Fruit fly (Drosophila melanogaster) whole organism, embryonic: ENCODE results near the gene Ccdc58.

ENCODE experiments used
- Adf1 ChIP-seq: fragments of 200-800 bp; sonication (Bioruptor generic); IDR thresholded peaks from 2 replicates; pipeline ENCODE4 v1.3.6; 2022; ENCODE audit warnings: missing biosample characterization, missing genetic modification characterization
- Antp ChIP-seq: fragments of 200-800 bp; sonication (Bioruptor generic); optimal IDR thresholded peaks from 3 replicates; lab custom pipeline; 2016; ENCODE audit warnings: missing biosample characterization, missing genetic modification characterization
- Bgb ChIP-seq: fragments of 200-800 bp; sonication (Bioruptor generic); IDR thresholded peaks from 2 replicates; pipeline ENCODE4 v1.3.6; 2022; ENCODE audit warnings: missing biosample characterization, missing genetic modification characterization; ENCODE audit not compliant: partially characterized antibody
- CG10267 ChIP-seq: fragments of 200-800 bp; sonication (Bioruptor generic); optimal IDR thresholded peaks from 2 replicates; lab custom pipeline; 2018; ENCODE audit warnings: missing biosample characterization, mild to moderate bottlenecking, missing genetic modification characterization, moderate library complexity
- CG10543 ChIP-seq: fragments of 200-800 bp; sonication (Bioruptor generic); optimal IDR thresholded peaks from 3 replicates; lab custom pipeline; 2017; ENCODE audit warnings: missing biosample characterization, mild to moderate bottlenecking, missing genetic modification characterization, moderate library complexity
- CG11085 ChIP-seq: fragments of 200-800 bp; sonication (Bioruptor generic); IDR thresholded peaks from 2 replicates; pipeline ENCODE4 v1.3.6; 2022; ENCODE audit warnings: missing biosample characterization, missing genetic modification characterization
- CG14441 ChIP-seq: fragments of 200-800 bp; sonication (Bioruptor generic); IDR thresholded peaks from 2 replicates; pipeline ENCODE4 v1.3.6; 2022; ENCODE audit warnings: missing biosample characterization, missing genetic modification characterization
- CG1529 ChIP-seq: fragments of 200-800 bp; sonication (Bioruptor generic); optimal IDR thresholded peaks from 3 replicates; lab custom pipeline; 2018; ENCODE audit warnings: missing biosample characterization, missing genetic modification characterization
- CG15514 ChIP-seq: fragments of 200-800 bp; sonication (Bioruptor generic); optimal IDR thresholded peaks from 3 replicates; lab custom pipeline; 2017; ENCODE audit warnings: missing biosample characterization, missing genetic modification characterization, mild to moderate bottlenecking, moderate library complexity, missing genetic modification reagents
- CG15696 ChIP-seq: fragments of 200-800 bp; sonication (Bioruptor generic); optimal IDR thresholded peaks from 2 replicates; lab custom pipeline; 2019; ENCODE audit warnings: missing biosample characterization, mild to moderate bottlenecking, missing genetic modification characterization, moderate library complexity
- CG17568 ChIP-seq: fragments of 200-800 bp; sonication (Bioruptor generic); optimal IDR thresholded peaks from 2 replicates; lab custom pipeline; 2018; ENCODE audit warnings: missing biosample characterization, mild to moderate bottlenecking, missing genetic modification characterization, moderate library complexity
- CG2712 ChIP-seq: fragments of 200-800 bp; optimal IDR thresholded peaks from 3 replicates; lab custom pipeline; 2019; ENCODE audit warnings: missing biosample characterization, mild to moderate bottlenecking, missing genetic modification characterization, moderate library complexity
- CG31441 ChIP-seq: fragments of 200-800 bp; sonication (Bioruptor generic); IDR thresholded peaks from 2 replicates; pipeline ENCODE4 v1.3.6; 2022; ENCODE audit warnings: missing biosample characterization, missing genetic modification characterization
- CG34224 ChIP-seq: fragments of 200-800 bp; sonication (Bioruptor generic); IDR thresholded peaks from 3 replicates; pipeline ENCODE4 v1.3.6; 2022; ENCODE audit warnings: missing biosample characterization, missing genetic modification characterization; ENCODE audit not compliant: partially characterized antibody
- CG42726 ChIP-seq: fragments of 200-800 bp; sonication (Bioruptor generic); IDR thresholded peaks from 2 replicates; pipeline ENCODE4 v1.3.6; 2022; ENCODE audit warnings: missing biosample characterization, missing genetic modification characterization; ENCODE audit not compliant: partially characterized antibody
- CG4360 ChIP-seq: fragments of 200-800 bp; sonication (Bioruptor generic); IDR thresholded peaks from 2 replicates; pipeline ENCODE4 v1.3.6; 2022; ENCODE audit warnings: missing biosample characterization, missing genetic modification characterization
- CG6272 ChIP-seq: fragments of 200-800 bp; sonication (Bioruptor generic); IDR thresholded peaks from 2 replicates; pipeline ENCODE4 v1.3.6; 2022; ENCODE audit warnings: missing biosample characterization, missing genetic modification characterization
- CG8290 ChIP-seq, 3 experiments: fragments of 200-800 bp; sonication (Bioruptor generic); optimal IDR thresholded peaks; 2 replicates each; lab custom pipeline; 2016 to 2019; ENCODE audit warnings: missing biosample characterization in 3 of 3, missing genetic modification characterization in 3 of 3, mild to moderate bottlenecking in 2 of 3, moderate library complexity in 1 of 3
- CG8359 ChIP-seq: fragments of 200-800 bp; sonication (Bioruptor generic); optimal IDR thresholded peaks from 2 replicates; lab custom pipeline; 2017; ENCODE audit warnings: missing biosample characterization, mild to moderate bottlenecking, missing genetic modification characterization, borderline replicate concordance
- CG8478 ChIP-seq: fragments of >200 bp; optimal IDR thresholded peaks from 2 replicates; lab custom pipeline; 2018
- CG9817 ChIP-seq: fragments of 200-800 bp; sonication (Bioruptor generic); optimal IDR thresholded peaks from 2 replicates; lab custom pipeline; 2018; ENCODE audit warnings: missing biosample characterization, mild to moderate bottlenecking, missing genetic modification characterization, moderate library complexity
- CrebB ChIP-seq: fragments of 200-800 bp; sonication (Bioruptor generic); optimal IDR thresholded peaks from 3 replicates; lab custom pipeline; 2018; ENCODE audit warnings: missing biosample characterization, mild to moderate bottlenecking, missing genetic modification characterization
- HmgZ ChIP-seq: fragments of 200-800 bp; sonication (Bioruptor generic); optimal IDR thresholded peaks from 2 replicates; lab custom pipeline; 2018; ENCODE audit warnings: missing biosample characterization, mild to moderate bottlenecking, missing genetic modification characterization
- Hr39 ChIP-seq: fragments of >200 bp; optimal IDR thresholded peaks from 2 replicates; lab custom pipeline; 2017
- Oli ChIP-seq: fragments of 200-800 bp; sonication (Bioruptor generic); optimal IDR thresholded peaks from 2 replicates; lab custom pipeline; 2018; ENCODE audit warnings: missing biosample characterization, mild to moderate bottlenecking, missing genetic modification characterization, moderate library complexity
- Opbp ChIP-seq: fragments of 200-800 bp; sonication (Bioruptor generic); IDR thresholded peaks from 3 replicates; pipeline ENCODE4 v1.3.6; 2022; ENCODE audit warnings: missing biosample characterization, missing genetic modification characterization; ENCODE audit not compliant: partially characterized antibody
- Scr ChIP-seq: fragments of 200-800 bp; sonication (Bioruptor generic); IDR thresholded peaks from 2 replicates; pipeline ENCODE4 v1.3.6; 2022; ENCODE audit warnings: missing biosample characterization, missing genetic modification characterization; ENCODE audit not compliant: partially characterized antibody
- Spps ChIP-seq: fragments of 200-800 bp; sonication (Bioruptor generic); optimal IDR thresholded peaks from 2 replicates; lab custom pipeline; 2018; ENCODE audit warnings: missing biosample characterization, mild to moderate bottlenecking, missing genetic modification characterization
- Tbp ChIP-seq: fragments of >200 bp; optimal IDR thresholded peaks from 2 replicates; lab custom pipeline; 2018; ENCODE audit warnings: missing biosample characterization, missing genetic modification characterization
- Xbp1 ChIP-seq: fragments of 200-800 bp; sonication (Bioruptor generic); optimal IDR thresholded peaks from 3 replicates; lab custom pipeline; 2016; ENCODE audit warnings: missing biosample characterization, mild to moderate bottlenecking, missing genetic modification characterization
- Xrp1 ChIP-seq: fragments of 200-800 bp; sonication (Bioruptor generic); IDR thresholded peaks from 2 replicates; pipeline ENCODE4 v1.3.6; 2022; ENCODE audit warnings: missing biosample characterization, missing genetic modification characterization
- amos ChIP-seq: fragments of 200-800 bp; sonication (Bioruptor generic); IDR thresholded peaks from 2 replicates; pipeline ENCODE4 v1.3.6; 2022; ENCODE audit warnings: missing biosample characterization, missing genetic modification characterization; ENCODE audit not compliant: partially characterized antibody
- aop ChIP-seq: fragments of 200-800 bp; sonication (Bioruptor generic); IDR thresholded peaks from 2 replicates; pipeline ENCODE4 v1.3.6; 2022; ENCODE audit warnings: missing biosample characterization, missing genetic modification characterization
- br ChIP-seq: fragments of >200 bp; optimal IDR thresholded peaks from 2 replicates; lab custom pipeline; 2017
- danr ChIP-seq: fragments of 200-800 bp; sonication (Bioruptor generic); IDR thresholded peaks from 2 replicates; pipeline ENCODE4 v1.3.6; 2022; ENCODE audit warnings: missing biosample characterization, missing genetic modification characterization
- dysf ChIP-seq: fragments of 200-800 bp; sonication (Bioruptor generic); IDR thresholded peaks from 3 replicates; pipeline ENCODE4 v1.3.6; 2022; ENCODE audit warnings: missing biosample characterization, missing genetic modification characterization
- emc ChIP-seq: fragments of 200-800 bp; sonication (Bioruptor generic); optimal IDR thresholded peaks from 2 replicates; lab custom pipeline; 2016; ENCODE audit warnings: missing biosample characterization, missing genetic modification characterization
- gcm2 ChIP-seq: fragments of 200-800 bp; sonication (Bioruptor generic); optimal IDR thresholded peaks from 2 replicates; lab custom pipeline; 2016; ENCODE audit warnings: missing biosample characterization, missing genetic modification characterization
- gro ChIP-seq: fragments of 200-800 bp; sonication (Bioruptor generic); optimal IDR thresholded peaks from 2 replicates; lab custom pipeline; 2016; ENCODE audit warnings: missing biosample characterization, missing genetic modification characterization
- jigr1 ChIP-seq: fragments of 200-800 bp; sonication (Bioruptor generic); IDR thresholded peaks from 3 replicates; pipeline ENCODE4 v1.3.6; 2022; ENCODE audit warnings: missing biosample characterization, missing genetic modification characterization
- knrl ChIP-seq: fragments of 200-800 bp; sonication (Bioruptor generic); IDR thresholded peaks from 3 replicates; pipeline ENCODE4 v1.3.6; 2022; ENCODE audit warnings: missing biosample characterization, missing genetic modification characterization; ENCODE audit not compliant: partially characterized antibody
- nom ChIP-seq: fragments of 200-800 bp; sonication (Bioruptor generic); optimal IDR thresholded peaks from 2 replicates; lab custom pipeline; 2017; ENCODE audit warnings: missing biosample characterization, missing genetic modification characterization, mild to moderate bottlenecking, moderate library complexity, missing genetic modification reagents
- onecut ChIP-seq: fragments of 200-800 bp; sonication (Bioruptor generic); IDR thresholded peaks from 2 replicates; pipeline ENCODE4 v1.3.6; 2022; ENCODE audit warnings: missing biosample characterization, missing genetic modification characterization
- org-1 ChIP-seq: fragments of 200-800 bp; sonication (Bioruptor generic); optimal IDR thresholded peaks from 2 replicates; lab custom pipeline; 2017; ENCODE audit warnings: missing biosample characterization, missing genetic modification characterization
- p53 ChIP-seq: fragments of 200-800 bp; sonication (Bioruptor generic); optimal IDR thresholded peaks from 2 replicates; lab custom pipeline; 2016; ENCODE audit warnings: missing biosample characterization, missing genetic modification characterization
- peb ChIP-seq: fragments of 200-800 bp; sonication (Bioruptor generic); IDR thresholded peaks from 2 replicates; pipeline ENCODE4 v1.3.6; 2022; ENCODE audit warnings: missing biosample characterization, missing genetic modification characterization
- rib ChIP-seq: fragments of 200-800 bp; sonication (Bioruptor generic); IDR thresholded peaks from 2 replicates; pipeline ENCODE4 v1.3.6; 2022; ENCODE audit warnings: missing biosample characterization, missing genetic modification characterization
- slbo ChIP-seq: fragments of 200-800 bp; sonication (Bioruptor generic); IDR thresholded peaks from 2 replicates; pipeline ENCODE4 v1.3.6; 2022; ENCODE audit warnings: missing biosample characterization, missing genetic modification characterization
- ssp ChIP-seq: fragments of 200-800 bp; sonication (Bioruptor generic); IDR thresholded peaks from 2 replicates; pipeline ENCODE4 v1.3.6; 2022; ENCODE audit warnings: missing biosample characterization, missing genetic modification characterization
- vvl ChIP-seq: fragments of 200-800 bp; sonication (Bioruptor generic); IDR thresholded peaks from 2 replicates; pipeline ENCODE4 v1.3.6; 2022; ENCODE audit warnings: missing biosample characterization, missing genetic modification characterization
- wor ChIP-seq: fragments of 200-800 bp; sonication (Bioruptor generic); IDR thresholded peaks from 2 replicates; pipeline ENCODE4 v1.3.6; 2022; ENCODE audit warnings: missing biosample characterization, missing genetic modification characterization
- zen ChIP-seq: fragments of 200-800 bp; sonication (Bioruptor generic); optimal IDR thresholded peaks from 3 replicates; lab custom pipeline; 2018; ENCODE audit warnings: missing biosample characterization, mild to moderate bottlenecking, missing genetic modification characterization, moderate library complexity
- zfh1 ChIP-seq: fragments of 200-800 bp; sonication (Bioruptor generic); IDR thresholded peaks from 3 replicates; pipeline ENCODE4 v1.3.6; 2022; ENCODE audit warnings: missing biosample characterization, missing genetic modification characterization

The Ccdc58 gene

DNA sequence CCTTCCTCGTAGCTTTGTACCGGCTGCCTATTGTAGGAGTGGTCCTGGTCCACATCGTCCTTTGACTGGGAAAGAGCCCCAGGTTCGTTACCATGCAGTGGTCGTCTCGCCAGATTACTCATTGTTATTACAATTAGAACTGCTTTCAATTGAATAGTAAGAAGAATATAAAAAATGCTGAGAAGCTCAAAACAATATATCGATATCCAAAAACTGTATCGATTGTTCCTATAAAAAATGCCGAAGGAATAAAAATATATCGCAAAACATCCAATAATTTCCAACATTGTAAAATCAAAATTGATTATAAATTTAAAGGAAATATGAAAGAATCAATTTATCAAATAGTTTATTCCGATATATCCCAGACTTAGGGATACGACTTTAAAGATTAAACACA, at the start of gene Ccdc58, which contains the start of gene TORIP (continued):
- no peak for TF ChIP-seq aop
- TF ChIP-seq CG14441: no peak
- TF ChIP-seq CG8290 (GFP tag; optimal IDR thresholded peaks at IDR 0.05; lab: Kevin White, UChicago): no peak
- no peak for TF ChIP-seq CG8290 (tag; optimal IDR thresholded peaks at IDR 0.05; lab: Kevin White, UChicago)
- TF ChIP-seq CG8478: no peak
- no peak for TF ChIP-seq rib (GFP tag; lab: Robert Waterston, UW)
- TF ChIP-seq vvl: no peak
- TF ChIP-seq br (lab: Kevin White, UChicago): no peak
- TF ChIP-seq CG15514 (GFP tag; lab: Kevin White, UChicago): no peak
- no peak for TF ChIP-seq CG1529 (GFP tag; lab: Kevin White, UChicago)
- TF ChIP-seq p53 (GFP tag; lab: Kevin White, UChicago): no peak
- TF ChIP-seq CG6272 (GFP tag; lab: Robert Waterston, UW): no peak
- TF ChIP-seq CG2712 (tag; lab: Kevin White, UChicago): no peak
- TF ChIP-seq nom (GFP tag; lab: Kevin White, UChicago): no peak
- no peak for TF ChIP-seq emc
- TF ChIP-seq CG4360 (GFP tag; lab: Robert Waterston, UW): no peak
- TF ChIP-seq CG34224 (GFP tag; lab: Robert Waterston, UW): peak; percentile 88
- TF ChIP-seq CG10267 (tag; lab: Kevin White, UChicago): no peak
- TF ChIP-seq CG17568 (GFP tag; lab: Kevin White, UChicago): no peak
- TF ChIP-seq CG11085 (GFP tag; lab: Robert Waterston, UW): no peak
- no peak for TF ChIP-seq jigr1 (GFP tag; lab: Robert Waterston, UW)
- TF ChIP-seq CG31441: no peak
- TF ChIP-seq peb (GFP tag; lab: Robert Waterston, UW): no peak
- no peak for TF ChIP-seq Tbp
- TF ChIP-seq CG8359 (GFP tag; lab: Kevin White, UChicago): no peak
- no peak for TF ChIP-seq Xbp1 (GFP tag; lab: Kevin White, UChicago)
- TF ChIP-seq Scr (GFP tag; lab: Robert Waterston, UW): peak; percentile 82
- TF ChIP-seq Xrp1: no peak
- no peak for TF ChIP-seq zen (tag; lab: Kevin White, UChicago)
- TF ChIP-seq Hr39 (lab: Kevin White, UChicago): no peak
- TF ChIP-seq danr (GFP tag; lab: Robert Waterston, UW): no peak
- TF ChIP-seq Oli: no peak
- no peak for TF ChIP-seq org-1 (GFP tag; lab: Kevin White, UChicago)
- no peak for TF ChIP-seq onecut
- TF ChIP-seq wor: no peak
- TF ChIP-seq zfh1: no peak
- peak; percentile 60; the same call in 2 of the 3 replicates for TF ChIP-seq Opbp (GFP tag; lab: Robert Waterston, UW)
- no peak for TF ChIP-seq CG10543
- TF ChIP-seq gro: no peak
- TF ChIP-seq Bgb: peak; percentile 72
- no peak for TF ChIP-seq Spps (tag; lab: Kevin White, UChicago)
- TF ChIP-seq CG15696 (tag; lab: Kevin White, UChicago): no peak
- TF ChIP-seq CG9817 (tag; lab: Kevin White, UChicago): no peak
- TF ChIP-seq ssp (GFP tag; lab: Robert Waterston, UW): no peak
- TF ChIP-seq amos (GFP tag; lab: Robert Waterston, UW): peak; percentile 77
- TF ChIP-seq gcm2 (GFP tag; lab: Kevin White, UChicago): no peak
- no peak for TF ChIP-seq dysf (GFP tag; lab: Robert Waterston, UW)
- TF ChIP-seq CrebB (tag; lab: Kevin White, UChicago): no peak
- no peak for TF ChIP-seq slbo (GFP tag; lab: Robert Waterston, UW)
- TF ChIP-seq CG42726 (GFP tag; lab: Robert Waterston, UW): no peak; the same call in 1 of the 2 replicates
- TF ChIP-seq Antp (GFP tag; lab: Kevin White, UChicago): no peak
- peak; percentile 63; the same call in 2 of the 3 replicates for TF ChIP-seq knrl (GFP tag; lab: Robert Waterston, UW)
- TF ChIP-seq HmgZ (tag; lab: Kevin White, UChicago): no peak
- no peak for TF ChIP-seq Adf1 (GFP tag; lab: Robert Waterston, UW)
